Worm (Caenorhabditis elegans) whole organism, L3 larva: ENCODE measurements around the gene gsto-1.

Experiments used
- elt-3 ChIP-seq, 3 experiments: fragments of 150-350 bp in 1 of 3; sonication (generic microtip) in 2 of 3; optimal IDR thresholded peaks; 2 replicates in 2 of 3; 4 replicates in 1 of 3; lab custom pipeline; 2014 to 2017; ENCODE audit warnings: missing biosample characterization in 3 of 3, missing genetic modification characterization in 3 of 3
- snpc-4 ChIP-seq: fragments of 150-350 bp; optimal IDR thresholded peaks from 2 replicates; lab custom pipeline; 2014; ENCODE audit warnings: missing biosample characterization, missing genetic modification characterization

DNA sequence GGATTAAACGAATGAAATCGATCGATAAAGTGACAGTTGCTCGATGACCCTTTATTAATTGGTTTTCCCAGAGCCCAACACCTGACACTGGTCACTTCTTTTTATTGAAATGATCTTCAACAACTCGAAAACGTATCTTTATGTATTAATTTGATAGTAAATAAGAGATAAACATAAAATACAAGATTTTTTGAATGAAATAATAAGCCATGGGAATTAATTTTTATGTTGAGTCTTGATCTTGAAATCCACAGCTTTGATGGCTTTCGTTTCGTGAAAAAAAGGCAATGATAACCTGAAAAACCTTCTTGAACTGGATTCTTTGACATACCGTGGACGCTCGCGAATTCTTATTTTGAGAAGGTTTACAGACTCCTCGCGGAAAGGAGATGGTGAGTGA, 39.3 kb downstream of the gsto-1 start, which contains the start of gene pcp-5:
- TF ChIP-seq elt-3 (tag; optimal IDR thresholded peaks at IDR 0.05; lab: Kevin White, UChicago): no peak
- no peak for TF ChIP-seq snpc-4 (tag; lab: Kevin White, UChicago)
